Worm (Caenorhabditis elegans): Measurements from ENCODE around the gene T12G3.6.

Gene T12G3.6

DNA sequence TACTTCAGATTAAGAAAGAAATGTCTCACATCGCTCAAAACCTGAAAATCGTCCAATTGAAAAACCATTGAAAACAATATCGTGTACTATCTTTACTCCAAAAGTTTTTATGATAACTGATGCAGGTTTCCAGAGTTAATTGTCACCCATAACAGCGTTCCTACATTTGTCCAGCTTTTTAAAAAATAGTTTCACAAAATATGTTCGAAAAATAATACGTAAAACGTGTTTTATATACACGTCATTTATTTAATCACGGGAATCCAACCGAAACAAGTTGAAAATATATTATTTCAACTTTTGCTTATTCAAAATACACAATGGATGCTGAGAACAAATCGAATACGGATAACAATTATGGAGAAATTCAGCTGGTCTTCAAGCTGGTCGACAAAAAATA is 44.4 kb upstream of the T12G3.6 start, which contains the start of gene K08E4.7:
Gene K08E4.7, plus strand, starts transcription at position 301 of the 400 bp plus-strand sequence.
- TF ChIP-seq zip-2 (tag; optimal IDR thresholded peaks at IDR 0.05) (no peak), tra-1 (GFP tag; IDR thresholded peaks at IDR 0.05) (no peak)

DNA sequence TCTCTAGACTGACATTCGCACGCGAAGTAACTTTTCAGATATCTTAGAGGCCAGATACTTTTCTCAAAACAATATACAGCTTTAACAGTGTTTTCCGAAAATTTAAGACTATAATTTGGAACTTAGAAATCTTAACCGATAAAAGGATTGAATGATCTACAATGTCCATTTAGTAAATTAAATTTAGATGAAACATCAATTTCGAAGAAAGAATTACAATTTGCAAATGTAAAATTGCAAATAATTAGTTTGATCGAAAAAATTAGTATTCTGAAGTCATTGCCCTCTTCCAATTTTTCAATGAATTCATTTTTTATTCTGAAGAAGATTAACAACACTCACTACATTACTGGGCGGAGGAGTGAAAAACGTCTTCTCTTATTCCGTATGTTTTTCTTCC is 37.5 kb upstream of the T12G3.6 start, which contains the start of gene bath-37:
Gene bath-37, plus strand, starts transcription at position 301 of the 400 bp plus-strand sequence.
- TF ChIP-seq lim-7 (GFP tag; IDR thresholded peaks at IDR 0.05), result no peak
- no peak for TF ChIP-seq gei-8 (GFP tag; optimal IDR thresholded peaks at IDR 0.05)
- no peak for TF ChIP-seq daf-19 (GFP tag; conservative IDR thresholded peaks at IDR 0.05)
- no peak for TF ChIP-seq T26A8.4 (GFP tag; IDR thresholded peaks at IDR 0.05)
- TF ChIP-seq nhr-42 (GFP tag; IDR thresholded peaks at IDR 0.05), result no peak
- TF ChIP-seq ama-1 (optimal IDR thresholded peaks at IDR 0.05), result no peak
- TF ChIP-seq F10B5.3 (tag; optimal IDR thresholded peaks at IDR 0.05), result no peak
- TF ChIP-seq nhr-41 (GFP tag; IDR thresholded peaks at IDR 0.05), result no peak
- no peak for TF ChIP-seq nhr-237 (tag; optimal IDR thresholded peaks at IDR 0.05)
- TF ChIP-seq php-3 (GFP tag; IDR thresholded peaks at IDR 0.05), result no peak
- TF ChIP-seq madf-5 (GFP tag; IDR thresholded peaks at IDR 0.05), result no peak
- no peak for TF ChIP-seq rbr-2 (tag; optimal IDR thresholded peaks at IDR 0.05)
- TF ChIP-seq lin-38 (GFP tag; IDR thresholded peaks at IDR 0.05), result no peak

DNA sequence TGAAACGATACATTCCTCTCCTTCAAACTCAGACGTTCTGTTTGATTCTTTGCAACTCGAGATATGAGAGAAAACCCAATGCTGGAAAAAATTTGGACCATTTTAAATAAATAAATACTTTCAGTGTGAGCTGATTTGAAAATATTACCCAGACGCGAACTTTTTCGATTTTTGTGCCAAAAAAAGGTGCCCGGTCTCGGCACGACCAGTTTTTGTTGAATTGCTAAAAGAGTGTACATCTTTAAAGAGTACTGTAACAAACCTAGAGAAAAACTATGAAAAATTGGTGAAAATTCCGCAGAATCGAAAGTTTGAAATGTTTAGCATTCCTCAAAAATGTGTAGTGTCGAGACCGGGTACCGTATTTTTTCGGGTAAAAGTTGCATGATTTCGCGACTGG is 30.2 kb upstream of the T12G3.6 start, which contains the start of gene K08E4.8:
Gene K08E4.8, minus strand, starts transcription at position 101 of the 400 bp plus-strand sequence.
- TF ChIP-seq ces-1 (GFP tag; optimal IDR thresholded peaks at IDR 0.05) (no peak), lin-1 (GFP tag; IDR thresholded peaks at IDR 0.05) (no peak), ceh-44 (GFP tag; IDR thresholded peaks at IDR 0.05) (no peak), hif-1 (tag; optimal IDR thresholded peaks at IDR 0.05) (no peak), arid-1 (GFP tag; conservative IDR thresholded peaks at IDR 0.05) (no peak), cey-2 (tag; optimal IDR thresholded peaks at IDR 0.05; ENCODE audit: borderline replicate concordance, insufficient read depth) (no peak), ceh-20 (GFP tag; IDR thresholded peaks at IDR 0.05) (no peak), ZK337.2 (GFP tag; IDR thresholded peaks at IDR 0.05) (no peak), dmd-8 (GFP tag; IDR thresholded peaks at IDR 0.05) (no peak), zfp-2 (tag; optimal IDR thresholded peaks at IDR 0.05) (no peak), F44E2.7 (GFP tag; IDR thresholded peaks at IDR 0.05) (no peak), nhr-6 (tag; optimal IDR thresholded peaks at IDR 0.05) (no peak), hlh-30 (tag; optimal IDR thresholded peaks at IDR 0.05; ENCODE audit: insufficient read depth) (no peak), unc-130 (GFP tag; optimal IDR thresholded peaks at IDR 0.05) (no peak), lin-38 (GFP tag; IDR thresholded peaks at IDR 0.05) (no peak), nhr-77 (tag; optimal IDR thresholded peaks at IDR 0.05) (no peak), mxl-3 (GFP tag; optimal IDR thresholded peaks at IDR 0.05) (no peak), jun-1 (tag; optimal IDR thresholded peaks at IDR 0.05) (no peak)

- TF ChIP-seq mes-2 (tag; optimal IDR thresholded peaks at IDR 0.05; ENCODE audit: poor library complexity, severe bottlenecking) (peak; percentile 8), D1046.2 (GFP tag; IDR thresholded peaks at IDR 0.05) (no peak)
These were observed 26.4 kb upstream of the T12G3.6 start, which contains the start of gene K08E4.3 for ce11 chrIV:12057508-12057907. TSS of gene K08E4.3 (plus strand) at chrIV:12057742.

- TF ChIP-seq nhr-111 (GFP tag; optimal IDR thresholded peaks at IDR 0.05) (no peak), lin-13 (GFP tag; optimal IDR thresholded peaks at IDR 0.05) (no peak), set-16 (GFP tag; IDR thresholded peaks at IDR 0.05) (no peak), zfp-3 (GFP tag; conservative IDR thresholded peaks at IDR 0.05) (no peak), zfp-2 (tag; optimal IDR thresholded peaks at IDR 0.05) (no peak), nhr-237 (tag; optimal IDR thresholded peaks at IDR 0.05) (no peak), egl-43 (GFP tag; IDR thresholded peaks at IDR 0.05) (no peak), daf-16 (GFP tag; optimal IDR thresholded peaks at IDR 0.05) (no peak), daf-16 (tag; optimal IDR thresholded peaks at IDR 0.05) (no peak), lin-15B (tag; optimal IDR thresholded peaks at IDR 0.05) (no peak), Y105C5A.15 (GFP tag; IDR thresholded peaks at IDR 0.05) (no peak), ztf-7 (tag; optimal IDR thresholded peaks at IDR 0.05) (no peak), tag-97 (GFP tag; IDR thresholded peaks at IDR 0.05) (no peak), hif-1 (tag; optimal IDR thresholded peaks at IDR 0.05) (no peak), unc-130 (GFP tag; optimal IDR thresholded peaks at IDR 0.05) (no peak), saeg-2 (GFP tag; IDR thresholded peaks at IDR 0.05) (no peak)
These were observed 25.5 kb upstream of the T12G3.6 start, which contains the start of gene K08E4.2 for ce11 chrIV:12056603-12057002. TSS of gene K08E4.2 (minus strand) at chrIV:12056656.

All from whole organism, L4 larva.